Fruit fly (Drosophila melanogaster) whole organism, embryonic: ENCODE measurements around the gene CG13070.

Experiments
- Atf-2 ChIP-seq: fragments of 200-800 bp; sonication (Bioruptor generic); optimal IDR thresholded peaks from 2 replicates; lab custom pipeline; 2016; ENCODE audit warnings: missing biosample characterization, missing genetic modification characterization
- BEAF-32 ChIP-seq: fragments of 200-800 bp; sonication (Bioruptor generic); optimal IDR thresholded peaks from 3 replicates; lab custom pipeline; 2017; ENCODE audit warnings: missing biosample characterization, missing genetic modification characterization, mild to moderate bottlenecking, moderate library complexity, missing genetic modification reagents
- Bgb ChIP-seq: fragments of 200-800 bp; sonication (Bioruptor generic); IDR thresholded peaks from 2 replicates; pipeline ENCODE4 v1.3.6; 2022; ENCODE audit warnings: missing biosample characterization, missing genetic modification characterization; ENCODE audit not compliant: partially characterized antibody
- CG10267 ChIP-seq: fragments of 200-800 bp; sonication (Bioruptor generic); optimal IDR thresholded peaks from 2 replicates; lab custom pipeline; 2018; ENCODE audit warnings: missing biosample characterization, mild to moderate bottlenecking, missing genetic modification characterization, moderate library complexity
- CG10274 ChIP-seq: fragments of 200-800 bp; sonication (Bioruptor generic); optimal IDR thresholded peaks from 3 replicates; lab custom pipeline; 2017; ENCODE audit warnings: missing biosample characterization, mild to moderate bottlenecking, missing genetic modification characterization
- CG11093 ChIP-seq: fragments of 200-800 bp; sonication (Bioruptor generic); IDR thresholded peaks from 3 replicates; pipeline ENCODE4 v1.3.6; 2022; ENCODE audit warnings: missing biosample characterization, missing genetic modification characterization
- CG11398 ChIP-seq: fragments of 200-800 bp; sonication (Bioruptor generic); optimal IDR thresholded peaks from 2 replicates; lab custom pipeline; 2016; ENCODE audit warnings: missing biosample characterization, missing genetic modification characterization
- CG11456 ChIP-seq: fragments of 200-800 bp; sonication (Bioruptor generic); IDR thresholded peaks from 3 replicates; pipeline ENCODE4 v1.3.6; 2022; ENCODE audit warnings: missing biosample characterization, missing genetic modification characterization
- CG12659 ChIP-seq: fragments of 200-800 bp; sonication (Bioruptor generic); optimal IDR thresholded peaks from 3 replicates; lab custom pipeline; 2017; ENCODE audit warnings: mild to moderate bottlenecking, missing biosample characterization, missing genetic modification reagents, missing genetic modification characterization
- CG12744 ChIP-seq: fragments of 200-800 bp; sonication (Bioruptor generic); optimal IDR thresholded peaks from 2 replicates; lab custom pipeline; 2016; ENCODE audit warnings: missing biosample characterization, missing genetic modification characterization
- CG14710 ChIP-seq: fragments of 200-800 bp; sonication (Bioruptor generic); optimal IDR thresholded peaks from 3 replicates; lab custom pipeline; 2019; ENCODE audit warnings: missing biosample characterization, mild to moderate bottlenecking, missing genetic modification characterization, moderate library complexity
- CG15514 ChIP-seq: fragments of 200-800 bp; sonication (Bioruptor generic); optimal IDR thresholded peaks from 3 replicates; lab custom pipeline; 2017; ENCODE audit warnings: missing biosample characterization, missing genetic modification characterization, mild to moderate bottlenecking, moderate library complexity, missing genetic modification reagents
- CG18619 ChIP-seq: fragments of 200-800 bp; sonication (Bioruptor generic); optimal IDR thresholded peaks from 3 replicates; lab custom pipeline; 2017; ENCODE audit warnings: missing biosample characterization, mild to moderate bottlenecking, missing genetic modification characterization
- CG30020 ChIP-seq: fragments of 200-800 bp; optimal IDR thresholded peaks from 2 replicates; lab custom pipeline; 2019; ENCODE audit warnings: missing biosample characterization, mild to moderate bottlenecking, missing genetic modification characterization, moderate library complexity
- CG30403 ChIP-seq: fragments of 200-800 bp; sonication (Bioruptor generic); optimal IDR thresholded peaks from 3 replicates; lab custom pipeline; 2016; ENCODE audit warnings: missing biosample characterization, missing genetic modification characterization
- CG3281 ChIP-seq: fragments of 200-800 bp; sonication (Bioruptor generic); optimal IDR thresholded peaks from 3 replicates; lab custom pipeline; 2017; ENCODE audit warnings: missing biosample characterization, mild to moderate bottlenecking, missing genetic modification characterization
- CG34422 ChIP-seq: fragments of 200-800 bp; sonication (Bioruptor generic); IDR thresholded peaks from 3 replicates; pipeline ENCODE4 v1.3.6; 2022; ENCODE audit warnings: missing biosample characterization, missing genetic modification characterization
- CG42726 ChIP-seq: fragments of 200-800 bp; sonication (Bioruptor generic); IDR thresholded peaks from 2 replicates; pipeline ENCODE4 v1.3.6; 2022; ENCODE audit warnings: missing biosample characterization, missing genetic modification characterization; ENCODE audit not compliant: partially characterized antibody
- CG6175 ChIP-seq: fragments of 200-800 bp; sonication (Bioruptor generic); IDR thresholded peaks from 3 replicates; pipeline ENCODE4 v1.3.6; 2022; ENCODE audit warnings: missing biosample characterization, missing genetic modification characterization
- CG6654 ChIP-seq: fragments of 200-800 bp; sonication (Bioruptor generic); optimal IDR thresholded peaks from 2 replicates; lab custom pipeline; 2017; ENCODE audit warnings: missing biosample characterization, mild to moderate bottlenecking, missing genetic modification characterization
- CG7745 ChIP-seq: fragments of 200-800 bp; sonication (Bioruptor generic); optimal IDR thresholded peaks from 2 replicates; lab custom pipeline; 2018; ENCODE audit warnings: missing biosample characterization, mild to moderate bottlenecking, missing genetic modification characterization, moderate library complexity
- CG9727 ChIP-seq: fragments of 200-800 bp; sonication (Bioruptor generic); optimal IDR thresholded peaks from 3 replicates; lab custom pipeline; 2017; ENCODE audit warnings: missing biosample characterization, mild to moderate bottlenecking, missing genetic modification characterization
- CG9797 ChIP-seq: fragments of 200-800 bp; sonication (Bioruptor generic); optimal IDR thresholded peaks from 3 replicates; lab custom pipeline; 2018; ENCODE audit warnings: missing biosample characterization, mild to moderate bottlenecking, missing genetic modification characterization
- Camta ChIP-seq: fragments of 200-800 bp; sonication (Bioruptor generic); optimal IDR thresholded peaks from 2 replicates; lab custom pipeline; 2016; ENCODE audit warnings: missing biosample characterization, missing genetic modification characterization
- Dp ChIP-seq: fragments of 200-800 bp; sonication (Bioruptor generic); optimal IDR thresholded peaks from 2 replicates; lab custom pipeline; 2018; ENCODE audit warnings: missing biosample characterization, mild to moderate bottlenecking, missing genetic modification characterization, moderate library complexity
- Dref ChIP-seq: fragments of 200-800 bp; sonication (Bioruptor generic); IDR thresholded peaks from 2 replicates; pipeline ENCODE4 v1.3.6; 2022; ENCODE audit warnings: missing biosample characterization, missing genetic modification characterization
- ERR ChIP-seq: fragments of 200-800 bp; sonication (Bioruptor generic); optimal IDR thresholded peaks from 2 replicates; lab custom pipeline; 2016; ENCODE audit warnings: missing biosample characterization, missing genetic modification characterization
- Ets97D ChIP-seq: fragments of 200-800 bp; sonication (Bioruptor generic); optimal IDR thresholded peaks from 3 replicates; lab custom pipeline; 2016; ENCODE audit warnings: missing biosample characterization, missing genetic modification characterization
- MBD-R2 ChIP-seq: fragments of 200-800 bp; sonication (Bioruptor generic); IDR thresholded peaks from 2 replicates; pipeline ENCODE4 v1.3.6; 2022; ENCODE audit warnings: missing biosample characterization, missing genetic modification characterization
- Med ChIP-seq: fragments of 200-800 bp; sonication (Bioruptor generic); peaks from one replicate; lab custom pipeline; 2016; ENCODE audit warnings: missing biosample characterization, missing genetic modification characterization, mild to moderate bottlenecking, inconsistent platforms, moderate library complexity
- Meics ChIP-seq: fragments of 200-800 bp; sonication (Bioruptor generic); optimal IDR thresholded peaks from 2 replicates; lab custom pipeline; 2017; ENCODE audit warnings: missing biosample characterization, mild to moderate bottlenecking, missing genetic modification characterization
- NfI ChIP-seq: fragments of 200-800 bp; sonication (Bioruptor generic); optimal IDR thresholded peaks from 3 replicates; lab custom pipeline; 2018; ENCODE audit warnings: missing biosample characterization, mild to moderate bottlenecking, missing genetic modification characterization, moderate library complexity
- Opbp ChIP-seq: fragments of 200-800 bp; sonication (Bioruptor generic); IDR thresholded peaks from 3 replicates; pipeline ENCODE4 v1.3.6; 2022; ENCODE audit warnings: missing biosample characterization, missing genetic modification characterization; ENCODE audit not compliant: partially characterized antibody
- Ptx1 ChIP-seq: fragments of 200-800 bp; sonication (Bioruptor generic); IDR thresholded peaks from 2 replicates; pipeline ENCODE4 v1.3.6; 2022; ENCODE audit warnings: missing biosample characterization, missing genetic modification characterization
- Scr ChIP-seq: fragments of 200-800 bp; sonication (Bioruptor generic); IDR thresholded peaks from 2 replicates; pipeline ENCODE4 v1.3.6; 2022; ENCODE audit warnings: missing biosample characterization, missing genetic modification characterization; ENCODE audit not compliant: partially characterized antibody
- Sry-δ ChIP-seq: fragments of 200-800 bp; sonication (Bioruptor generic); optimal IDR thresholded peaks from 2 replicates; lab custom pipeline; 2016; ENCODE audit warnings: missing biosample characterization, missing genetic modification characterization
- Ssrp ChIP-seq: fragments of 200-800 bp; sonication (Bioruptor generic); optimal IDR thresholded peaks from 2 replicates; lab custom pipeline; 2018; ENCODE audit warnings: missing biosample characterization, mild to moderate bottlenecking, missing genetic modification characterization, moderate library complexity
- ap ChIP-seq: fragments of 200-800 bp; sonication (Bioruptor generic); IDR thresholded peaks from 2 replicates; pipeline ENCODE4 v1.3.6; 2022; ENCODE audit warnings: missing biosample characterization, missing genetic modification characterization
- bigmax ChIP-seq: fragments of 200-800 bp; sonication (Bioruptor generic); optimal IDR thresholded peaks from 2 replicates; lab custom pipeline; 2018; ENCODE audit warnings: missing biosample characterization, mild to moderate bottlenecking, missing genetic modification characterization
- cato ChIP-seq: fragments of 200-800 bp; sonication (Bioruptor generic); optimal IDR thresholded peaks from 2 replicates; lab custom pipeline; 2016; ENCODE audit warnings: missing biosample characterization, missing genetic modification characterization, borderline replicate concordance
- danr ChIP-seq: fragments of 200-800 bp; sonication (Bioruptor generic); IDR thresholded peaks from 2 replicates; pipeline ENCODE4 v1.3.6; 2022; ENCODE audit warnings: missing biosample characterization, missing genetic modification characterization
- dmrt11E ChIP-seq: fragments of 200-800 bp; sonication (Bioruptor generic); optimal IDR thresholded peaks from 3 replicates; lab custom pipeline; 2018; ENCODE audit warnings: missing biosample characterization, mild to moderate bottlenecking, missing genetic modification characterization, moderate library complexity
- ftz-f1 ChIP-seq: fragments of 200-800 bp; sonication (Bioruptor generic); optimal IDR thresholded peaks from 2 replicates; lab custom pipeline; 2016; ENCODE audit warnings: missing biosample characterization, missing genetic modification characterization
- gfzf ChIP-seq: fragments of 200-800 bp; sonication (Bioruptor generic); optimal IDR thresholded peaks from 2 replicates; lab custom pipeline; 2016; ENCODE audit warnings: missing biosample characterization, mild to moderate bottlenecking, missing genetic modification characterization, moderate library complexity
- nom ChIP-seq: fragments of 200-800 bp; sonication (Bioruptor generic); optimal IDR thresholded peaks from 2 replicates; lab custom pipeline; 2017; ENCODE audit warnings: missing biosample characterization, missing genetic modification characterization, mild to moderate bottlenecking, moderate library complexity, missing genetic modification reagents
- pho ChIP-seq: fragments of 200-800 bp; sonication (Bioruptor generic); optimal IDR thresholded peaks from 2 replicates; lab custom pipeline; 2016; ENCODE audit warnings: missing biosample characterization, missing genetic modification characterization
- row ChIP-seq: fragments of 200-800 bp; sonication (Bioruptor generic); IDR thresholded peaks from 3 replicates; pipeline ENCODE4 v1.3.6; 2022; ENCODE audit warnings: missing biosample characterization, missing genetic modification characterization
- sens ChIP-seq: fragments of 200-800 bp; sonication (Bioruptor generic); peaks from one replicate; lab custom pipeline; 2016; ENCODE audit warnings: missing biosample characterization, missing genetic modification characterization
- tap ChIP-seq: fragments of 200-800 bp; optimal IDR thresholded peaks from 3 replicates; lab custom pipeline; 2019; ENCODE audit warnings: missing biosample characterization, mild to moderate bottlenecking, missing genetic modification characterization, moderate library complexity
- tio ChIP-seq: fragments of 200-800 bp; sonication (Bioruptor generic); optimal IDR thresholded peaks from 2 replicates; lab custom pipeline; 2017; ENCODE audit warnings: missing biosample characterization, missing genetic modification characterization, inconsistent platforms

The CG13070 gene

dm6 chr3L:16231857-16232256 is 31.3 kb upstream of the CG13070 start, which contains the start of the genes PDCD-5 and MED10:
Gene PDCD-5 (minus strand): TSS chr3L:16232038.
Gene MED10 (plus strand): TSS chr3L:16232084.
- TF ChIP-seq danr (GFP tag; lab: Robert Waterston, UW) (no peak), gfzf (GFP tag; lab: Kevin White, UChicago) (peak; percentile 96), CG15514 (peak; percentile 53), tio (GFP tag; lab: Kevin White, UChicago) (no peak), row (GFP tag; lab: Robert Waterston, UW) (peak; percentile 28; the same call in 1 of the 3 replicates), CG9727 (GFP tag; lab: Kevin White, UChicago) (no peak), CG11093 (no peak), Opbp (peak; percentile 50; the same call in 1 of the 3 replicates), Meics (GFP tag; lab: Kevin White, UChicago) (no peak), CG10267 (tag; lab: Kevin White, UChicago) (peak; percentile 34), BEAF-32 (GFP tag; lab: Kevin White, UChicago) (peak; percentile 53), CG9797 (GFP tag; lab: Kevin White, UChicago) (peak; percentile 77), Ets97D (peak; percentile 82), Dp (GFP tag; lab: Kevin White, UChicago) (peak; percentile 38), CG14710 (tag; lab: Kevin White, UChicago) (peak; percentile 83), CG3281 (peak; percentile 72), CG6175 (GFP tag; lab: Robert Waterston, UW) (no peak), cato (no peak), sens (peak; percentile 84), Med (peak; percentile 89), MBD-R2 (GFP tag; lab: Robert Waterston, UW) (peak; percentile 96), CG10274 (no peak), nom (peak; percentile 51), CG34422 (GFP tag; lab: Robert Waterston, UW) (peak; percentile 75; the same call in 1 of the 3 replicates), pho (GFP tag; lab: Kevin White, UChicago) (no peak), ap (GFP tag; lab: Robert Waterston, UW) (no peak), Sry-δ (GFP tag; lab: Kevin White, UChicago) (peak; percentile 57), Camta (GFP tag; lab: Kevin White, UChicago) (no peak), CG30020 (tag; lab: Kevin White, UChicago) (peak; percentile 80), tap (no peak), dmrt11E (tag; lab: Kevin White, UChicago) (peak; percentile 24), Ptx1 (no peak), NfI (GFP tag; lab: Kevin White, UChicago) (peak; percentile 35), CG12744 (GFP tag; lab: Kevin White, UChicago) (no peak), Dref (GFP tag; lab: Robert Waterston, UW) (peak; percentile 45), CG42726 (peak; percentile 66; the same call in 1 of the 2 replicates), CG11398 (no peak), Scr (GFP tag; lab: Robert Waterston, UW) (peak; percentile 46), bigmax (no peak), ERR (GFP tag; lab: Kevin White, UChicago) (peak; percentile 27), CG18619 (no peak), Ssrp (tag; lab: Kevin White, UChicago) (no peak), Bgb (GFP tag; lab: Robert Waterston, UW) (peak; percentile 28; the same call in 1 of the 2 replicates), CG7745 (tag; lab: Kevin White, UChicago) (no peak), CG30403 (peak; percentile 4), Atf-2 (no peak), ftz-f1 (GFP tag; lab: Kevin White, UChicago) (peak; percentile 47), CG6654 (no peak), CG12659 (GFP tag; lab: Kevin White, UChicago) (peak; percentile 60), CG11456 (GFP tag; lab: Robert Waterston, UW) (no peak)
